Fruit fly (Drosophila melanogaster) whole organism, wandering third instar larva: ENCODE data around the gene Targ3.

ENCODE experiments used
- CG32264 ChIP-seq: fragments of 200-800 bp; sonication (Bioruptor generic); optimal IDR thresholded peaks from 2 replicates; lab custom pipeline; 2016; ENCODE audit warnings: missing biosample characterization, missing genetic modification characterization
- CG9705 ChIP-seq: fragments of 200-800 bp; sonication (Bioruptor generic); optimal IDR thresholded peaks from 2 replicates; lab custom pipeline; 2018; ENCODE audit warnings: missing biosample characterization, mild to moderate bottlenecking, missing genetic modification characterization
- CrebA ChIP-seq: fragments of 200-800 bp; sonication (Bioruptor generic); optimal IDR thresholded peaks from 2 replicates; lab custom pipeline; 2016; ENCODE audit warnings: missing biosample characterization, mild to moderate bottlenecking, missing genetic modification characterization, borderline replicate concordance
- Dfd ChIP-seq: fragments of >200 bp; optimal IDR thresholded peaks from 2 replicates; lab custom pipeline; 2017; ENCODE audit warnings: missing biosample characterization, missing genetic modification characterization
- GATAd ChIP-seq: sonication (Bioruptor generic); optimal IDR thresholded peaks from 2 replicates; lab custom pipeline; 2016; ENCODE audit warnings: missing biosample characterization, missing genetic modification characterization
- HLH106 ChIP-seq: fragments of 200-800 bp; optimal IDR thresholded peaks from 3 replicates; lab custom pipeline; 2019; ENCODE audit warnings: missing biosample characterization, mild to moderate bottlenecking, missing genetic modification characterization, moderate library complexity
- Hnf4 ChIP-seq: fragments of 200-800 bp; sonication (Bioruptor generic); optimal IDR thresholded peaks from 2 replicates; lab custom pipeline; 2016; ENCODE audit warnings: missing biosample characterization, mild to moderate bottlenecking, missing genetic modification characterization
- Hr78 ChIP-seq: fragments of >200 bp; optimal IDR thresholded peaks from 2 replicates; lab custom pipeline; 2017; ENCODE audit warnings: missing biosample characterization, missing genetic modification characterization
- Hr83 ChIP-seq: fragments of 200-300 bp; sonication (Bioruptor generic); optimal IDR thresholded peaks from 2 replicates; lab custom pipeline; 2016; ENCODE audit warnings: missing biosample characterization, mild to moderate bottlenecking, missing genetic modification characterization, moderate library complexity; ENCODE audit not compliant: poor library complexity, severe bottlenecking
- Jra ChIP-seq: sonication (Bioruptor generic); optimal IDR thresholded peaks from 2 replicates; lab custom pipeline; 2016; ENCODE audit warnings: missing biosample characterization, missing genetic modification characterization
- Mio ChIP-seq: sonication (Bioruptor generic); optimal IDR thresholded peaks from 2 replicates; lab custom pipeline; 2016; ENCODE audit warnings: missing biosample characterization, missing genetic modification characterization
- Myc ChIP-seq: fragments of >200 bp; optimal IDR thresholded peaks from 2 replicates; lab custom pipeline; 2017
- N ChIP-seq: fragments of >200 bp; optimal IDR thresholded peaks from 2 replicates; lab custom pipeline; 2018; ENCODE audit warnings: missing biosample characterization, missing external identifiers, missing genetic modification characterization
- Sp1 ChIP-seq: fragments of 200-800 bp; sonication (Bioruptor generic); optimal IDR thresholded peaks from 3 replicates; lab custom pipeline; 2019; ENCODE audit warnings: missing biosample characterization, mild to moderate bottlenecking, missing genetic modification characterization, moderate library complexity
- Vsx2 ChIP-seq: fragments of 200-300, 225-300 bp; sonication (Bioruptor generic); optimal IDR thresholded peaks from 2 replicates; lab custom pipeline; 2018; ENCODE audit warnings: missing biosample characterization, missing genetic modification characterization; ENCODE audit not compliant: partially characterized antibody
- br ChIP-seq: fragments of 200-800 bp; sonication (Bioruptor generic); optimal IDR thresholded peaks from 2 replicates; lab custom pipeline; 2016; ENCODE audit warnings: missing biosample characterization, missing genetic modification characterization
- brk ChIP-seq: fragments of 200-800 bp; sonication (Bioruptor generic); optimal IDR thresholded peaks from 2 replicates; lab custom pipeline; 2016; ENCODE audit warnings: missing biosample characterization, mild to moderate bottlenecking, missing genetic modification characterization
- dmrt93B ChIP-seq: fragments of 200-800 bp; sonication (Bioruptor generic); optimal IDR thresholded peaks from 2 replicates; lab custom pipeline; 2018; ENCODE audit warnings: missing biosample characterization, mild to moderate bottlenecking, missing genetic modification characterization
- ey ChIP-seq: fragments of 200-800 bp; sonication (Bioruptor generic); optimal IDR thresholded peaks from 2 replicates; lab custom pipeline; 2016; ENCODE audit warnings: missing biosample characterization, missing genetic modification characterization
- foxo ChIP-seq, 2 experiments: fragments of 200-800 bp; sonication (Bioruptor generic); optimal IDR thresholded peaks; 2 replicates in 1 of 2; 3 replicates in 1 of 2; lab custom pipeline; 2016 to 2017; ENCODE audit warnings: missing biosample characterization in 2 of 2, missing genetic modification characterization in 2 of 2
- fru ChIP-seq: fragments of 200-800 bp; sonication (Bioruptor generic); optimal IDR thresholded peaks from 3 replicates; lab custom pipeline; 2016; ENCODE audit warnings: missing biosample characterization, mild to moderate bottlenecking, missing genetic modification characterization
- h ChIP-seq: fragments of 200-800 bp; sonication (Bioruptor generic); optimal IDR thresholded peaks from 3 replicates; lab custom pipeline; 2016; ENCODE audit warnings: missing biosample characterization, mild to moderate bottlenecking, missing genetic modification characterization
- jim ChIP-seq: fragments of 175-275, 200-325 bp; sonication (Bioruptor generic); optimal IDR thresholded peaks from 2 replicates; lab custom pipeline; 2016; ENCODE audit warnings: missing biosample characterization, mild to moderate bottlenecking, missing genetic modification characterization
- lola ChIP-seq: fragments of >200 bp; optimal IDR thresholded peaks from 2 replicates; lab custom pipeline; 2017; ENCODE audit warnings: missing biosample characterization, missing genetic modification characterization
- pan ChIP-seq: fragments of >200 bp; optimal IDR thresholded peaks from 2 replicates; lab custom pipeline; 2017
- psq ChIP-seq: fragments of 200-800 bp; sonication (Bioruptor generic); optimal IDR thresholded peaks from 3 replicates; lab custom pipeline; 2017; ENCODE audit warnings: missing biosample characterization, mild to moderate bottlenecking, missing genetic modification characterization, moderate library complexity
- rgr ChIP-seq: fragments of 200-800 bp; sonication (Bioruptor generic); optimal IDR thresholded peaks from 3 replicates; lab custom pipeline; 2016; ENCODE audit warnings: missing biosample characterization, mild to moderate bottlenecking, missing genetic modification characterization
- sage ChIP-seq: fragments of 200-800 bp; sonication (Bioruptor generic); optimal IDR thresholded peaks from 2 replicates; lab custom pipeline; 2016; ENCODE audit warnings: missing biosample characterization, mild to moderate bottlenecking, missing genetic modification characterization
- sv ChIP-seq: fragments of 200-800 bp; sonication (Bioruptor generic); optimal IDR thresholded peaks from 3 replicates; lab custom pipeline; 2016; ENCODE audit warnings: missing biosample characterization, missing genetic modification characterization
- usp ChIP-seq: fragments of >200 bp; optimal IDR thresholded peaks from 2 replicates; lab custom pipeline; 2017; ENCODE audit warnings: missing biosample characterization, missing genetic modification characterization
- woc ChIP-seq: sonication (Bioruptor generic); optimal IDR thresholded peaks from 2 replicates; lab custom pipeline; 2016; ENCODE audit warnings: missing biosample characterization, mild to moderate bottlenecking, missing genetic modification characterization

Gene Targ3

dm6 chr3L:21220100-21220499 is 23.5 kb downstream of the Targ3 start, which contains the start of gene CG43219:
CG43219 (plus strand) TSS chr3L:21220400.
- no peak for TF ChIP-seq jim
- TF ChIP-seq Mio (GFP tag; lab: Kevin White, UChicago), result no peak
- TF ChIP-seq sv (GFP tag; lab: Kevin White, UChicago), result no peak
- no peak for TF ChIP-seq pan (lab: Kevin White, UChicago)
- TF ChIP-seq lola (GFP tag; lab: Kevin White, UChicago), result no peak
- no peak for TF ChIP-seq Myc (lab: Kevin White, UChicago)
- no peak for TF ChIP-seq foxo (GFP tag; optimal IDR thresholded peaks at IDR 0.05; lab: Kevin White, UChicago)
- TF ChIP-seq, all 38 proteins: peak for 0

dm6 chr3L:21223268-21223667 is 26.6 kb downstream of the Targ3 start:
- no peak for TF ChIP-seq usp
- no peak for TF ChIP-seq Sp1 (GFP tag; lab: Kevin White, UChicago)
- no peak for TF ChIP-seq Hr78 (GFP tag; lab: Kevin White, UChicago)
- TF ChIP-seq GATAd (GFP tag; lab: Kevin White, UChicago), result no peak
- TF ChIP-seq sv (GFP tag; lab: Kevin White, UChicago), result no peak
- no peak for TF ChIP-seq CG32264 (GFP tag; lab: Kevin White, UChicago)
- TF ChIP-seq Vsx2 (GFP tag; lab: Kevin White, UChicago), result no peak
- no peak for TF ChIP-seq psq (GFP tag; lab: Kevin White, UChicago)

- TF ChIP-seq Myc (lab: Kevin White, UChicago) (no peak), br (no peak), jim (no peak), CrebA (GFP tag; lab: Kevin White, UChicago) (no peak), Jra (GFP tag; lab: Kevin White, UChicago) (no peak), dmrt93B (GFP tag; lab: Kevin White, UChicago) (no peak), HLH106 (no peak), Mio (GFP tag; lab: Kevin White, UChicago) (no peak), N (GFP tag; lab: Kevin White, UChicago) (no peak), sv (GFP tag; lab: Kevin White, UChicago) (no peak), ey (GFP tag; lab: Kevin White, UChicago) (no peak), fru (no peak), Hr78 (GFP tag; lab: Kevin White, UChicago) (no peak), woc (GFP tag; lab: Kevin White, UChicago) (no peak), sage (no peak), pan (lab: Kevin White, UChicago) (no peak)
Measured at dm6 chr3L:21224274-21224673, 27.6 kb downstream of the Targ3 start.

- TF ChIP-seq foxo (GFP tag; optimal IDR thresholded peaks at IDR 0.05; lab: Kevin White, UChicago) (peak in 1 of 2 experiments; percentile 27), Dfd (GFP tag; lab: Kevin White, UChicago) (peak; percentile 16), psq (GFP tag; lab: Kevin White, UChicago) (peak; percentile 13), Myc (lab: Kevin White, UChicago) (no peak), br (peak; percentile 26), Vsx2 (GFP tag; lab: Kevin White, UChicago) (no peak)
Measured at dm6 chr3L:21224701-21225223, 28.1 kb downstream of the Targ3 start.

dm6 chr3L:21225642-21226041 is 29.0 kb downstream of the Targ3 start:
- TF ChIP-seq h (GFP tag; lab: Kevin White, UChicago) (no peak), CrebA (GFP tag; lab: Kevin White, UChicago) (no peak), sv (GFP tag; lab: Kevin White, UChicago) (no peak), rgr (GFP tag; lab: Kevin White, UChicago) (no peak), HLH106 (no peak), Mio (GFP tag; lab: Kevin White, UChicago) (no peak)
- TF ChIP-seq, all 38 proteins: peak for 0

- TF ChIP-seq GATAd (GFP tag; lab: Kevin White, UChicago), result no peak
- no peak for TF ChIP-seq Vsx2 (GFP tag; lab: Kevin White, UChicago)
- TF ChIP-seq rgr (GFP tag; lab: Kevin White, UChicago), result no peak
- TF ChIP-seq CG32264 (GFP tag; lab: Kevin White, UChicago), result no peak
- TF ChIP-seq h (GFP tag; lab: Kevin White, UChicago), result no peak
- TF ChIP-seq pan (lab: Kevin White, UChicago), result no peak
- no peak for TF ChIP-seq brk (GFP tag; lab: Kevin White, UChicago)
- TF ChIP-seq Sp1 (GFP tag; lab: Kevin White, UChicago), result no peak
- no peak for TF ChIP-seq Hnf4 (GFP tag; lab: Kevin White, UChicago)
- TF ChIP-seq CG9705, result no peak
- no peak for TF ChIP-seq Hr83 (GFP tag; lab: Kevin White, UChicago)
- no peak for TF ChIP-seq Mio (GFP tag; lab: Kevin White, UChicago)
- no peak for TF ChIP-seq HLH106
- no peak for TF ChIP-seq sv (GFP tag; lab: Kevin White, UChicago)
- no peak for TF ChIP-seq N (GFP tag; lab: Kevin White, UChicago)
- no peak for TF ChIP-seq CrebA (GFP tag; lab: Kevin White, UChicago)
Measured at dm6 chr3L:21226309-21226708, 29.7 kb downstream of the Targ3 start, which contains the start of gene Eip78C. Eip78C (plus strand) TSS chr3L:21226609.
